Worm (Caenorhabditis elegans) whole organism, L3 larva: ENCODE measurements around the gene Y20C6A.1.

Experiments
- ZK546.5 ChIP-seq: sonication (generic microtip); optimal IDR thresholded peaks from 2 replicates; lab custom pipeline; 2017; ENCODE audit warnings: missing biosample characterization, missing genetic modification characterization
- aly-2 ChIP-seq: fragments of 150-350 bp; optimal IDR thresholded peaks from 2 replicates; lab custom pipeline; 2014; ENCODE audit warnings: missing biosample characterization, missing genetic modification characterization
- ama-1 ChIP-seq: fragments of 150-350 bp; optimal IDR thresholded peaks from 2 replicates; lab custom pipeline; 2018
- ceh-28 ChIP-seq: fragments of 150-350 bp; optimal IDR thresholded peaks from 2 replicates; lab custom pipeline; 2014; ENCODE audit warnings: missing biosample characterization, missing genetic modification reagents, missing genetic modification characterization
- ceh-82 ChIP-seq: fragments of 150-350 bp; optimal IDR thresholded peaks from 2 replicates; lab custom pipeline; 2014; ENCODE audit warnings: missing biosample characterization, missing genetic modification characterization
- ceh-9 ChIP-seq: sonication (generic microtip); optimal IDR thresholded peaks from 2 replicates; lab custom pipeline; 2018; ENCODE audit warnings: missing biosample characterization, missing genetic modification characterization
- daf-12 ChIP-seq: fragments of 150-350 bp; optimal IDR thresholded peaks from 2 replicates; lab custom pipeline; 2014; ENCODE audit warnings: missing biosample characterization, missing genetic modification reagents, missing genetic modification characterization
- egl-27 ChIP-seq: sonication (generic microtip); optimal IDR thresholded peaks from 4 replicates; lab custom pipeline; 2017; ENCODE audit warnings: missing biosample characterization, missing genetic modification reagents, missing genetic modification characterization
- elt-1 ChIP-seq: fragments of 150-350 bp; optimal IDR thresholded peaks from 2 replicates; lab custom pipeline; 2014; ENCODE audit warnings: missing biosample characterization, missing genetic modification characterization
- elt-2 ChIP-seq: sonication (generic microtip); optimal IDR thresholded peaks from 2 replicates; lab custom pipeline; 2016; ENCODE audit warnings: missing genetic modification reagents, mild to moderate bottlenecking, missing genetic modification characterization, missing compliant biosample characterization
- elt-3 ChIP-seq, 3 experiments: fragments of 150-350 bp in 1 of 3; sonication (generic microtip) in 2 of 3; optimal IDR thresholded peaks; 2 replicates in 2 of 3; 4 replicates in 1 of 3; lab custom pipeline; 2014 to 2017; ENCODE audit warnings: missing biosample characterization in 3 of 3, missing genetic modification characterization in 3 of 3
- eor-1 ChIP-seq, 2 experiments: fragments of 150-350 bp; optimal IDR thresholded peaks; 2 replicates each; lab custom pipeline; 2014 to 2018; ENCODE audit warnings: missing biosample characterization in 2 of 2, missing genetic modification characterization in 2 of 2
- fkh-10 ChIP-seq: sonication (generic microtip); optimal IDR thresholded peaks from 2 replicates; lab custom pipeline; 2017; ENCODE audit warnings: missing biosample characterization, missing genetic modification reagents, missing genetic modification characterization
- fkh-2 ChIP-seq: fragments of 150-350 bp; optimal IDR thresholded peaks from 2 replicates; lab custom pipeline; 2014; ENCODE audit warnings: missing biosample characterization, missing genetic modification reagents, missing genetic modification characterization
- fos-1 ChIP-seq: fragments of 150-350 bp; optimal IDR thresholded peaks from 2 replicates; lab custom pipeline; 2014; ENCODE audit warnings: missing biosample characterization, missing genetic modification characterization
- hmg-11 ChIP-seq: sonication (generic microtip); optimal IDR thresholded peaks from 2 replicates; lab custom pipeline; 2016; ENCODE audit warnings: missing genetic modification characterization, missing compliant biosample characterization
- jun-1 ChIP-seq: fragments of 150-350 bp; optimal IDR thresholded peaks from 2 replicates; lab custom pipeline; 2014; ENCODE audit warnings: missing biosample characterization, missing genetic modification reagents, missing genetic modification characterization
- lin-39 ChIP-seq: fragments of 150-350 bp; optimal IDR thresholded peaks from 2 replicates; lab custom pipeline; 2018; ENCODE audit warnings: missing biosample characterization, missing genetic modification reagents, missing genetic modification characterization
- lsy-12 ChIP-seq: sonication (generic microtip); optimal IDR thresholded peaks from 2 replicates; lab custom pipeline; 2016; ENCODE audit warnings: mild to moderate bottlenecking, missing genetic modification characterization, missing compliant biosample characterization
- nfya-1 ChIP-seq: sonication (generic microtip); optimal IDR thresholded peaks from 2 replicates; lab custom pipeline; 2017; ENCODE audit warnings: missing genetic modification characterization, mild to moderate bottlenecking, missing compliant biosample characterization, antibody characterized with exemption, moderate library complexity; ENCODE audit not compliant: insufficient read depth
- nhr-12 ChIP-seq: fragments of 150-350 bp; optimal IDR thresholded peaks from 2 replicates; lab custom pipeline; 2014; ENCODE audit warnings: missing biosample characterization, missing genetic modification characterization
- nhr-237 ChIP-seq: fragments of 150-350 bp; optimal IDR thresholded peaks from 2 replicates; lab custom pipeline; 2014; ENCODE audit warnings: missing biosample characterization, missing genetic modification characterization
- nhr-25 ChIP-seq: sonication (generic microtip); optimal IDR thresholded peaks from 2 replicates; lab custom pipeline; 2017; ENCODE audit warnings: missing biosample characterization, missing genetic modification characterization
- nhr-43 ChIP-seq: sonication (generic microtip); optimal IDR thresholded peaks from 2 replicates; lab custom pipeline; 2016; ENCODE audit warnings: mild to moderate bottlenecking, missing genetic modification characterization, missing compliant biosample characterization; ENCODE audit not compliant: poor library complexity, severe bottlenecking
- nhr-67 ChIP-seq: fragments of 150-350 bp; optimal IDR thresholded peaks from 2 replicates; lab custom pipeline; 2014; ENCODE audit warnings: missing biosample characterization, missing genetic modification characterization
- pha-4 ChIP-seq: fragments of 150-350 bp; optimal IDR thresholded peaks from 2 replicates; lab custom pipeline; 2014; ENCODE audit warnings: missing biosample characterization, missing genetic modification reagents, missing genetic modification characterization
- pqm-1 ChIP-seq: fragments of 150-350 bp; optimal IDR thresholded peaks from 2 replicates; lab custom pipeline; 2017; ENCODE audit warnings: missing biosample characterization, missing genetic modification characterization, inconsistent platforms
- skn-1 ChIP-seq: fragments of 150-350 bp; optimal IDR thresholded peaks from 2 replicates; lab custom pipeline; 2014; ENCODE audit warnings: missing biosample characterization, missing genetic modification characterization
- snpc-4 ChIP-seq: fragments of 150-350 bp; optimal IDR thresholded peaks from 2 replicates; lab custom pipeline; 2014; ENCODE audit warnings: missing biosample characterization, missing genetic modification characterization
- tbx-2 ChIP-seq: sonication (generic microtip); optimal IDR thresholded peaks from 2 replicates; lab custom pipeline; 2016; ENCODE audit warnings: mild to moderate bottlenecking, missing genetic modification characterization, missing compliant biosample characterization
- unc-62 ChIP-seq: fragments of 150-350 bp; sonication (generic microtip); optimal IDR thresholded peaks from 4 replicates; lab custom pipeline; 2014; ENCODE audit warnings: missing biosample characterization, missing genetic modification reagents, missing genetic modification characterization
- zag-1 ChIP-seq: fragments of 150-350 bp; optimal IDR thresholded peaks from 2 replicates; lab custom pipeline; 2014; ENCODE audit warnings: missing biosample characterization, missing genetic modification characterization
- ztf-11 ChIP-seq: fragments of 150-350 bp; optimal IDR thresholded peaks from 2 replicates; lab custom pipeline; 2014; ENCODE audit warnings: missing biosample characterization, missing genetic modification characterization
- ztf-4 ChIP-seq: fragments of 150-350 bp; optimal IDR thresholded peaks from 2 replicates; lab custom pipeline; 2014; ENCODE audit warnings: missing biosample characterization, missing genetic modification characterization

Y20C6A.1 gene

DNA sequence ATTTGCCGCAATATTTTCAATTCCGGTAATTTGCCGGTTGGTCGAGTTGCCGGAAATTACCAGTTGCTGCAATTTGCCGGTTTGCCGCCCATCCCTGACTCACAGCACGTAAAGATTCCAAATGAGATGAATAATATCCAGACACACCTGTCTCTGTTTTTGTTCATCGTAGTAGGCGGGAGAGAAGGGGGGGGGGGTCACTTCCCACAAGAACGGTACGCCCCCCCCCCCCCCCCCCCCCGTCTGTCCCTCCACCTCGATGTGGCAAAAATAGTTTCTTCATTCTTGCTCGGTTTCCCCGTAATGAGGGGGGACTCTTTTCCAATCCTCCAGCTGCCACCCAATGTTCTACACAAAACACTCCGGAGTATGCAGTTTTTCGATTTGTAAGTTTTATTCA is 595 bp upstream of the Y20C6A.1 start, which contains the start of gene fbxb-7:
Gene fbxb-7, plus strand, starts transcription at position 267 of the 400 bp plus-strand sequence.
- TF ChIP-seq ztf-4 (tag; lab: Kevin White, UChicago) (no peak), ceh-28 (tag; lab: Kevin White, UChicago) (no peak), elt-3 (tag; optimal IDR thresholded peaks at IDR 0.05; lab: Kevin White, UChicago) (no peak), ZK546.5 (tag; lab: Kevin White, UChicago) (no peak), lsy-12 (tag; lab: Kevin White, UChicago) (no peak), elt-2 (tag; lab: Kevin White, UChicago) (no peak), ztf-11 (tag; lab: Kevin White, UChicago) (no peak), ama-1 (no peak), fkh-10 (GFP tag; lab: Kevin White, UChicago) (no peak), aly-2 (tag; lab: Kevin White, UChicago) (no peak), nhr-67 (no peak), lin-39 (no peak), snpc-4 (tag; lab: Kevin White, UChicago) (no peak), pha-4 (no peak), eor-1 (tag; optimal IDR thresholded peaks at IDR 0.05; lab: Kevin White, UChicago) (no peak), nfya-1 (tag; lab: Kevin White, UChicago) (no peak), nhr-12 (tag; lab: Kevin White, UChicago) (no peak)

DNA sequence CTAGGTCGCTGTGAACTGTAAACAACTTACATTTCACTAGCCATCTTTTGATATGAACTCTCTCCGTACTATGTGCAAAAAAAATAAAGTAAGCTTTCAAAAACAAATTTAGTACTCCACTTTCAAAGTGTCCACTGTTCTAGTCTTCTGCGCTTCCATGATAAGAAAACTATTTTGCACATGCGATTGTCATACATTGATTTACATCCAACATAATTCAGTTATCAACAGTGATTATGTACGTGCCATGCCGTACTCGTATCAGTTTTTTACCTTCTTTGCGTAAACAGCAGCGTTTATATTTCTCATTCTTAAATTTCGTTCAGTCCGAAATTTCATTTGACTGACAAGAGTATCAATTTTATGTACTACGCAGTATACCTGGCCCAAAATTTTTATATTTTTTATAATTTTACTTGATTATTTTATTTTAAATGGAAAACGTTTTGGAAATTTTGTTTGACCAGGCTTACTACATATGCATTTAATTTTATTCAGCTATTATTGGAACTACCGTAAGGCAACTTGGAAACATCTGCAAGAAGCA is 23.6 kb downstream of the Y20C6A.1 start, which contains the start of the genes fbxa-134 and F47H4.2:
Gene fbxa-134, minus strand, starts transcription at position 44 of the 547 bp plus-strand sequence.
Gene F47H4.2, plus strand, starts transcription at position 497 of the 547 bp plus-strand sequence.
- TF ChIP-seq egl-27 (tag; lab: Kevin White, UChicago): no peak
- peak; percentile 51 for TF ChIP-seq jun-1 (tag; lab: Kevin White, UChicago)
- TF ChIP-seq pqm-1 (tag; lab: Kevin White, UChicago): peak; percentile 80
- peak; percentile 80 for TF ChIP-seq pha-4
- no peak for TF ChIP-seq nhr-25 (tag; lab: Kevin White, UChicago)
- peak; percentile 93 for TF ChIP-seq elt-2 (tag; lab: Kevin White, UChicago)
- TF ChIP-seq, all 47 proteins: peak for 4

DNA sequence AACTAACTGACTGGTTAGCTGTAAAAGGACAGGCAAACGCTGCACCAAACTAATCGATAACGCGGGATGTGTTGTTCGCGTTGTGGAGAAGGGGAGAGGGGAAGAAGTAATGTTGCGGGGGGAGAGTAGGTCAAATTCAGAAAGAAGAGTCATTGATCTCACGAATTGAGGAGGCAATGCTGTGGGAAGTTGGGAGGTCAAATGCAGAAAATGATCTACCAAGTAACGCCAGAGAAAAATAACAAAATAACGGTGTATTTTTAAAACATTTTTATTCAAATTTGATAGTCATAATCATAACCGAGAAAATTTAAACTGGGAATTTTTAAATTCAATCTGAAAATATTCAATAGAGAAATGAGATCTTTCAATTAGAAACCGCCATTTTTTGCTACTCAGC is 26.5 kb downstream of the Y20C6A.1 start, which contains the start of gene lsy-27:
Gene lsy-27, minus strand, starts transcription at position 101 of the 400 bp plus-strand sequence.
- no peak for TF ChIP-seq nhr-237 (tag; lab: Kevin White, UChicago)
- no peak for TF ChIP-seq aly-2 (tag; lab: Kevin White, UChicago)
- TF ChIP-seq fkh-2 (tag; lab: Kevin White, UChicago): no peak
- TF ChIP-seq daf-12 (tag; lab: Kevin White, UChicago): no peak
- TF ChIP-seq unc-62 (GFP tag; lab: Kevin White, UChicago): no peak
- TF ChIP-seq pha-4: no peak
- TF ChIP-seq fkh-10 (GFP tag; lab: Kevin White, UChicago): no peak
- TF ChIP-seq nhr-43 (tag; lab: Kevin White, UChicago): no peak
- TF ChIP-seq ceh-9: no peak
- TF ChIP-seq ceh-28 (tag; lab: Kevin White, UChicago): no peak
- no peak for TF ChIP-seq jun-1 (tag; lab: Kevin White, UChicago)

DNA sequence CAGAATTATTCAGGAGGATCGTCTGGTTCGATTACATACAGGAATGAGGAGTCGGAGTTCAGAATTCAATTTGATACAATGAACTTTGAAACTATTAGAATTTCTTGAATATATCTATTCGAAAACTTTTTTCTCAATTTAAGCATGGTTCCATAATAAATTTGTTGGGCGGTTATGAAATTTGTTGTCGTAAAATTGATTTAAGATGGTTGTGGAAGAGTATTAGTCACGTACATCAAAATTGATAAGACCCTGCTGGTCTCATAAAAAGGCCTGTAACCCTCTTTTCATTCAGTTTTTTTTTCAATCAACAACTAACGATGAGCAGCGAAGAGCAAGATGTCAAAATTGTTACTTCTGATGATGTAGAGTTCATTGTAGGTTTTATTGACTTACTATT is 28.9 kb downstream of the Y20C6A.1 start, which contains the start of gene skr-5:
Gene skr-5, plus strand, starts transcription at position 301 of the 400 bp plus-strand sequence.
- TF ChIP-seq pqm-1 (tag; lab: Kevin White, UChicago) (peak; percentile 28), elt-2 (tag; lab: Kevin White, UChicago) (peak; percentile 40), hmg-11 (no peak)

DNA sequence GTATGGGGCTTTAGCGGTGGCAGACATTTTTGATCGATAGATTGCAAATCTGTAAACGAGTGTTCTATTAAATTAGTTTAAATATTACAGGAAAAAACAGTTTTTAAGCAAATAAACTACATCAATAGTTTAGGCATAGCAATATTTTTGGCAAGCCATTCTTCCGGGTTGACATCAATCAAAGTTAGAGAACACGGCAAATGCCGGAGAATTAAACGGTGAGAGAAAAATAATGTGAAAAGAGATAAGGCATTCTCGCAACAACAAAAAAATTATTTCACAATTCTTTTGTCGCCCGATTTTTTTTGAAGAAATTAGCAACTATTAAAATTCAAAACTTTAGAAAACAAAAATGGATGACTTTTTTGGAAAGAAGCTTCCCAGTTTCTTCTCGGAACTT is 31.7 kb downstream of the Y20C6A.1 start, which contains the start of the genes fbxa-188 and fbxa-189:
Gene fbxa-188, minus strand, starts transcription at position 51 of the 400 bp plus-strand sequence.
Gene fbxa-189, plus strand, starts transcription at position 339 of the 400 bp plus-strand sequence.
- peak; percentile 25 for TF ChIP-seq pha-4
- TF ChIP-seq elt-1 (tag; lab: Kevin White, UChicago): no peak
- TF ChIP-seq tbx-2: no peak
- no peak for TF ChIP-seq ceh-82 (tag; lab: Kevin White, UChicago)
- no peak for TF ChIP-seq zag-1 (tag; lab: Kevin White, UChicago)
- TF ChIP-seq pqm-1 (tag; lab: Kevin White, UChicago): peak; percentile 6
- peak; percentile 51 for TF ChIP-seq elt-2 (tag; lab: Kevin White, UChicago)
- no peak for TF ChIP-seq ceh-28 (tag; lab: Kevin White, UChicago)
- no peak for TF ChIP-seq nhr-43 (tag; lab: Kevin White, UChicago)
- TF ChIP-seq snpc-4 (tag; lab: Kevin White, UChicago): no peak
- no peak for TF ChIP-seq egl-27 (tag; lab: Kevin White, UChicago)
- no peak for TF ChIP-seq skn-1 (tag; lab: Kevin White, UChicago)
- TF ChIP-seq elt-3 (tag; optimal IDR thresholded peaks at IDR 0.05; lab: Kevin White, UChicago): no peak
- TF ChIP-seq unc-62 (GFP tag; lab: Kevin White, UChicago): no peak
- TF ChIP-seq daf-12 (tag; lab: Kevin White, UChicago): no peak
- no peak for TF ChIP-seq fkh-10 (GFP tag; lab: Kevin White, UChicago)
- no peak for TF ChIP-seq fos-1
- TF ChIP-seq, all 47 proteins: peak for 3
